Worm (Caenorhabditis elegans) whole organism, late embryonic: ENCODE results near the gene R12B2.6.

Source experiments
- C08G9.2 ChIP-seq: sonication (generic microtip); optimal IDR thresholded peaks from 2 replicates; lab custom pipeline; 2016; ENCODE audit warnings: mild to moderate bottlenecking, missing genetic modification characterization, moderate library complexity, missing compliant biosample characterization
- F13H6.1 ChIP-seq: sonication (generic microtip); optimal IDR thresholded peaks from 2 replicates; lab custom pipeline; 2016; ENCODE audit warnings: missing genetic modification characterization, missing compliant biosample characterization
- K09A11.1 ChIP-seq: sonication (generic microtip); optimal IDR thresholded peaks from 2 replicates; lab custom pipeline; 2017; ENCODE audit warnings: antibody characterized with exemption, mild to moderate bottlenecking, missing genetic modification characterization, missing compliant biosample characterization; ENCODE audit not compliant: insufficient read depth
- ahr-1 ChIP-seq: sonication (generic microtip); optimal IDR thresholded peaks from 2 replicates; lab custom pipeline; 2016; ENCODE audit warnings: missing genetic modification characterization, missing compliant biosample characterization
- ceh-14 ChIP-seq: sonication (generic microtip); optimal IDR thresholded peaks from 2 replicates; lab custom pipeline; 2016; ENCODE audit warnings: missing genotype, missing genetic modification characterization, missing compliant biosample characterization
- ceh-18 ChIP-seq: sonication (generic microtip); optimal IDR thresholded peaks from 2 replicates; lab custom pipeline; 2016; ENCODE audit warnings: missing genetic modification characterization, missing compliant biosample characterization
- ceh-19 ChIP-seq: fragments of 200-800 bp; sonication (Bioruptor generic); optimal IDR thresholded peaks from 2 replicates; lab custom pipeline; 2018; ENCODE audit warnings: mild to moderate bottlenecking, missing genetic modification characterization, missing compliant biosample characterization
- ceh-2 ChIP-seq: sonication (generic microtip); optimal IDR thresholded peaks from 2 replicates; lab custom pipeline; 2016; ENCODE audit warnings: missing genotype, missing genetic modification characterization, missing compliant biosample characterization
- ceh-30 ChIP-seq: fragments of 150-350 bp; optimal IDR thresholded peaks from 2 replicates; lab custom pipeline; 2014; ENCODE audit warnings: missing biosample characterization, missing genetic modification characterization
- ceh-31 ChIP-seq: sonication (generic microtip); optimal IDR thresholded peaks from 2 replicates; lab custom pipeline; 2016; ENCODE audit warnings: missing genetic modification characterization, missing compliant biosample characterization
- ceh-6 ChIP-seq: fragments of 200-800 bp; sonication (Bioruptor generic); optimal IDR thresholded peaks from 2 replicates; lab custom pipeline; 2018; ENCODE audit warnings: mild to moderate bottlenecking, missing genetic modification characterization, missing compliant biosample characterization
- elt-2 ChIP-seq: sonication (generic microtip); optimal IDR thresholded peaks from 2 replicates; lab custom pipeline; 2016; ENCODE audit warnings: missing genetic modification reagents, missing genetic modification characterization, missing compliant biosample characterization
- ets-4 ChIP-seq: sonication (generic microtip); optimal IDR thresholded peaks from 2 replicates; lab custom pipeline; 2016; ENCODE audit warnings: missing genetic modification characterization, missing compliant biosample characterization
- fax-1 ChIP-seq: sonication (generic microtip); optimal IDR thresholded peaks from 2 replicates; lab custom pipeline; 2016; ENCODE audit warnings: missing genotype, missing genetic modification characterization, missing compliant biosample characterization
- fkh-6 ChIP-seq: sonication (generic microtip); optimal IDR thresholded peaks from 2 replicates; lab custom pipeline; 2016; ENCODE audit warnings: missing genetic modification characterization, missing compliant biosample characterization
- gmeb-2 ChIP-seq: sonication (generic microtip); optimal IDR thresholded peaks from 2 replicates; lab custom pipeline; 2016; ENCODE audit warnings: missing genetic modification characterization, inconsistent platforms, missing compliant biosample characterization
- hlh-15 ChIP-seq: sonication (generic microtip); optimal IDR thresholded peaks from 2 replicates; lab custom pipeline; 2016; ENCODE audit warnings: missing genetic modification characterization, missing compliant biosample characterization
- hlh-30 ChIP-seq: sonication (generic microtip); optimal IDR thresholded peaks from 2 replicates; lab custom pipeline; 2017; ENCODE audit warnings: antibody characterized with exemption, missing genetic modification characterization, missing compliant biosample characterization; ENCODE audit not compliant: insufficient read depth
- hlh-8 ChIP-seq: sonication (generic microtip); optimal IDR thresholded peaks from 2 replicates; lab custom pipeline; 2016; ENCODE audit warnings: missing genotype, missing genetic modification characterization, missing compliant biosample characterization
- nfya-1 ChIP-seq: sonication (generic microtip); optimal IDR thresholded peaks from 2 replicates; lab custom pipeline; 2017; ENCODE audit warnings: missing genetic modification characterization, mild to moderate bottlenecking, missing compliant biosample characterization, antibody characterized with exemption, moderate library complexity
- pag-3 ChIP-seq: sonication (generic microtip); optimal IDR thresholded peaks from 2 replicates; lab custom pipeline; 2016; ENCODE audit warnings: missing compliant biosample characterization, missing genetic modification characterization, borderline replicate concordance
- pax-1 ChIP-seq: fragments of 150-350 bp; optimal IDR thresholded peaks from 2 replicates; lab custom pipeline; 2014; ENCODE audit warnings: missing biosample characterization, missing genetic modification characterization
- pha-2 ChIP-seq: sonication (generic microtip); optimal IDR thresholded peaks from 2 replicates; lab custom pipeline; 2017; ENCODE audit warnings: mild to moderate bottlenecking, missing genetic modification characterization, missing compliant biosample characterization
- ref-2 ChIP-seq: sonication (generic microtip); optimal IDR thresholded peaks from 2 replicates; lab custom pipeline; 2016; ENCODE audit warnings: missing genetic modification characterization, missing compliant biosample characterization
- rnt-1 ChIP-seq: sonication (generic microtip); optimal IDR thresholded peaks from 2 replicates; lab custom pipeline; 2016; ENCODE audit warnings: missing genetic modification characterization, missing compliant biosample characterization
- sdc-2 ChIP-seq: sonication (generic microtip); optimal IDR thresholded peaks from 2 replicates; lab custom pipeline; 2016; ENCODE audit warnings: missing genotype, missing genetic modification characterization, missing compliant biosample characterization
- syd-9 ChIP-seq: sonication (generic microtip); optimal IDR thresholded peaks from 2 replicates; lab custom pipeline; 2016; ENCODE audit warnings: mild to moderate bottlenecking, missing genetic modification characterization, moderate library complexity, missing compliant biosample characterization
- tbx-2 ChIP-seq: sonication (generic microtip); optimal IDR thresholded peaks from 2 replicates; lab custom pipeline; 2016; ENCODE audit warnings: missing genetic modification characterization, missing compliant biosample characterization
- ttx-3 ChIP-seq: sonication (generic microtip); optimal IDR thresholded peaks from 2 replicates; lab custom pipeline; 2016; ENCODE audit warnings: missing genetic modification reagents, missing genetic modification characterization, missing compliant biosample characterization
- unc-3 ChIP-seq, 2 experiments: fragments of 200-800 bp in 1 of 2; sonication (Bioruptor generic) in 1 of 2; sonication (generic microtip) in 1 of 2; conservative IDR thresholded peaks in 1 of 2; optimal IDR thresholded peaks in 1 of 2; 2 replicates each; pipeline versions ENCODE4 v1.3.6 to Lab custom; 2016 to 2022; ENCODE audit warnings: missing compliant biosample characterization in 2 of 2, missing genetic modification characterization in 2 of 2, missing genetic modification reagents in 1 of 2
- unc-42 ChIP-seq: sonication (generic microtip); optimal IDR thresholded peaks from 2 replicates; lab custom pipeline; 2016; ENCODE audit warnings: missing genotype, missing genetic modification characterization, missing compliant biosample characterization
- unc-55 ChIP-seq: sonication (generic microtip); optimal IDR thresholded peaks from 2 replicates; lab custom pipeline; 2017; ENCODE audit warnings: missing biosample characterization, missing genetic modification reagents, missing genetic modification characterization

Gene R12B2.6

DNA sequence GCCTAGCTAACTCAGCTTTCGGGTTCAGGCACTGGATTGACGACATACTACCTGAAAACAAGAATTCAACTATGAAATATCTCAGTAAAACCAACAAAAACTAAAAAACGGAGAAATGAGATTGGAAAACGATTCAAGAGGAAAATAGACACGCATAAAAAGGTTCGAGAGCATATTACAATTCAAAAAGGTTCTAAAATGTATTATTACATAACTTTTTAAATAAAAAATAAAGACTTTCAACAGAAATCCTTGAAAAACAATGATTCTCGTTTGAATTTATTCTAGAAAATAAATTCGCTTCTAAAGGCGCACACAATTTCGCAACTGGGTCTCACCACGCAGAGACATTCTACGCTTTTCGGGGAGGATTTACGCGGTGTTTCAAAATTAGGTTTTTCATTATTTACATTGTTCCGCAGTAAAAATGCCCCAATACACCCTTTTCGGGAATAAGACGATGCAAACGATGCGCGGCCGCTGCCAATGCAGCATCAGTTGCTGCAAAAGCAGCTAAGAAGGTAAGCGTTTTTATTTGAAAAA, 21.8 kb upstream of the R12B2.6 start, which contains the start of the genes cct-6 and alh-9 (continued):
- TF ChIP-seq ref-2 (tag; lab: Kevin White, UChicago), result no peak
- TF ChIP-seq sdc-2 (tag; lab: Kevin White, UChicago), result no peak
- TF ChIP-seq gmeb-2 (tag; lab: Kevin White, UChicago), result no peak
- TF ChIP-seq F13H6.1 (tag; lab: Kevin White, UChicago), result no peak
- peak; percentile 19 for TF ChIP-seq tbx-2 (tag; lab: Kevin White, UChicago)
- no peak for TF ChIP-seq ceh-19
- no peak for TF ChIP-seq ahr-1 (tag; lab: Kevin White, UChicago)
- TF ChIP-seq K09A11.1 (tag; lab: Kevin White, UChicago), result no peak
- TF ChIP-seq pag-3 (tag; lab: Kevin White, UChicago), result no peak
- no peak for TF ChIP-seq ceh-30 (tag; lab: Kevin White, UChicago)
- peak; percentile 82 for TF ChIP-seq pax-1
- TF ChIP-seq elt-2 (tag; lab: Kevin White, UChicago), result no peak
- TF ChIP-seq rnt-1 (tag; lab: Kevin White, UChicago), result no peak
- no peak for TF ChIP-seq ceh-2 (tag; lab: Kevin White, UChicago)
- TF ChIP-seq hlh-8, result no peak
- TF ChIP-seq ceh-6 (GFP tag; lab: Kevin White, UChicago), result no peak
- TF ChIP-seq C08G9.2 (tag; lab: Kevin White, UChicago), result no peak
- TF ChIP-seq pha-2 (tag; lab: Kevin White, UChicago), result peak; percentile 30
- no peak for TF ChIP-seq syd-9 (tag; lab: Kevin White, UChicago)
- TF ChIP-seq hlh-30 (tag; lab: Kevin White, UChicago), result no peak
- TF ChIP-seq fkh-6, result no peak

DNA sequence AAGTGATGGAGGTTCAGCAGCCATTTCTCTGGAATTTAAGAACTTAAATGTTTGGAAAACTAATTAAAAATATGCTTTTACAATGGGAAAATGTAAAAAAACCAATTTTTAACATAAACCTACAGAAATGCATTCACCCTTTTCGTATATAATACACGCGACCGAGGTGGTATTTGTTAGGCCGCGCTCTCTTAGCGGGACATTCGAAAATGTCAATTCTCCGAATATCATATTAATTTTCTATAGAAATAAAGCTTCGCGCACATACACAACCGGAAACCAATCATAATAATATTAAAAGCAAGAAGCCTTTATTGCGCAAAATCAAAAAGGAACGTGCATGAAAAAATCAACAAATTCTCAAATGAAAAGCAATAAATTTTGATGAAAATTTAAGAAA, 19.3 kb upstream of the R12B2.6 start, which contains the start of gene ddx-23:
Gene ddx-23 (minus strand): TSS at position 30 of the 400 bp plus-strand sequence.
- TF ChIP-seq elt-2 (tag; lab: Kevin White, UChicago), result peak; percentile 11
- no peak for TF ChIP-seq hlh-15
- peak; percentile 14 for TF ChIP-seq tbx-2 (tag; lab: Kevin White, UChicago)
- peak; percentile 34 for TF ChIP-seq unc-42 (tag; lab: Kevin White, UChicago)
- no peak for TF ChIP-seq sdc-2 (tag; lab: Kevin White, UChicago)
- TF ChIP-seq ceh-31, result peak; percentile 70
- peak; percentile 93 for TF ChIP-seq ets-4
- TF ChIP-seq fax-1, result peak; percentile 7
- TF ChIP-seq ceh-14 (tag; lab: Kevin White, UChicago), result peak; percentile 9
- TF ChIP-seq ref-2 (tag; lab: Kevin White, UChicago), result no peak
- TF ChIP-seq hlh-8, result peak; percentile 7
- TF ChIP-seq, all 69 proteins: peak for 8

DNA sequence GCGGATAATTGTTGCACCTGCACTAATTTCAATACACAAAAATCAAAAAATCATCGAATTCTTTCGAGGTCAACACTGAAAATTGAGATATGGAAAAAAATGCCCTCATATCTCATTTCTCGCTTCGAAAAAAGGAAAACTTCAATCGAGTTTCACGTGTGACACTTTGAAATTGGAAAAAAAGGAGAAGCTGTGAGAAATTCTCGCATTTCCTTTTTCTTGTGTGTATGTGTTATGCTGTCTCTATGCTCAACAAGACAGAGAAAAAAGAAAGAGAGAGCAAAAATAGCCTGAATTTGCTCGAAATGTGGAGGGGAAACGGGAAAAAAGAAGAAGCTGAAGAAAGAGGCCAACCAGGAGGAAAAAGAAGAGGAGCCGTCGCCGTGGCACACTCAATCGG, 12.5 kb upstream of the R12B2.6 start:
- no peak for TF ChIP-seq ahr-1 (tag; lab: Kevin White, UChicago)
- TF ChIP-seq unc-42 (tag; lab: Kevin White, UChicago), result peak; percentile 38
- TF ChIP-seq pag-3 (tag; lab: Kevin White, UChicago), result no peak
- no peak for TF ChIP-seq ceh-31
- TF ChIP-seq ceh-18 (tag; lab: Kevin White, UChicago), result peak; percentile 0
- TF ChIP-seq, all 69 proteins: peak for 2

DNA sequence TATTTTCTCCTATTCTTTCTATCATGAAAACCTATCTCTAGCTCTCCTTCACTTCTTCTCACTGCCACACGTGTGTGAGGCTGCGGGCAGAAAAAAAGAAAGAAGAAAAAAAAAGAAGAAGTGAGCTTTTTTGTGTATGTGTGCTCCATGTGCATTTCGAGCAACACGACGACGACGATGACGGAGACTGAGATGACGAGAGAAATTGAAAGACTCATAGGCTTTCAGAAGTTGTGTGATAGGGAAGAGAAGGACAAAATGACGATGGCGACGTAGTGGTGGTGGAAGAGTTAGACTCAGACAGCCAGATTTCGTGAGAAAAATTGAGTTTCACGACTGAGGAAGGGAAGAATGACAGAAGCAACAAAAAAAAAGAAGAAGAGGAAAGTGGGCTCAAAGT, 11.5 kb upstream of the R12B2.6 start:
- peak; percentile 83 for TF ChIP-seq unc-42 (tag; lab: Kevin White, UChicago)
- peak; percentile 4 for TF ChIP-seq ceh-14 (tag; lab: Kevin White, UChicago)
- no peak for TF ChIP-seq unc-3 (GFP tag; conservative IDR thresholded peaks at IDR 0.05; lab: Robert Waterston, UW)
- no peak for TF ChIP-seq unc-3 (tag; optimal IDR thresholded peaks at IDR 0.05; lab: Kevin White, UChicago)
- no peak for TF ChIP-seq ttx-3 (tag; lab: Kevin White, UChicago)
- peak; percentile 29 for TF ChIP-seq tbx-2 (tag; lab: Kevin White, UChicago)
- peak; percentile 21 for TF ChIP-seq unc-55
- TF ChIP-seq nfya-1 (tag; lab: Kevin White, UChicago), result peak; percentile 38
- TF ChIP-seq ceh-18 (tag; lab: Kevin White, UChicago), result peak; percentile 20
- TF ChIP-seq ceh-31, result peak; percentile 58
